Worm (Caenorhabditis elegans): ENCODE results near the gene Y66D12A.1.

ce11 chrIII:11560504-11561202 lies 47.3 kb upstream of the Y66D12A.1 start, which contains the start of gene ztf-29:
- TF ChIP-seq snpc-4 (tag; optimal IDR thresholded peaks at IDR 0.05) (no peak), sma-9 (GFP tag; optimal IDR thresholded peaks at IDR 0.05) (no peak), sma-9 (tag; optimal IDR thresholded peaks at IDR 0.05) (no peak), alr-1 (tag; optimal IDR thresholded peaks at IDR 0.05) (no peak), elt-3 (tag; optimal IDR thresholded peaks at IDR 0.05) (no peak), unc-39 (tag; optimal IDR thresholded peaks at IDR 0.05) (no peak), elt-1 (tag; optimal IDR thresholded peaks at IDR 0.05) (no peak), unc-62 (GFP tag; optimal IDR thresholded peaks at IDR 0.05) (no peak)

All from whole organism, L2 larva.